Worm (Caenorhabditis elegans): ENCODE measurements around the gene acr-5.

The acr-5 gene

DNA sequence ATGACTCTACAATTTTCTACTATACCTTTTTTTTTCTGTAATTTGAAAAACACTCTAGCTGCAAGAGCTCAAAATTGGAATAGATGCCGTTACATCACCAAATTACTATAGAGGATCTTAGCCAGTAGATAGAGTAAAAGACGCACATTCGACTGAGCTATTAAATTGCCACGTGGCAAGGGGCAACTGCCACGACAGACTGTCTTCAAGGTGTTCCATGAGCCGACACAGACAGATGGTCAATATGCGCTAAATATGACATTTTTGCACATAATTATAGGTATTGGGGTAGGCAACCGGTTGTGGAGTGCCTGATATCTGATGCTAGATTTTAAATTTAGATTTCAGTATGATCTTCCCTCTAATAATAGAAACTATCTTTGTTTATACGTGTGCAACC lies 35.1 kb downstream of the acr-5 start:
- TF ChIP-seq cebp-1 (GFP tag; IDR thresholded peaks at IDR 0.05) (no peak), cebp-1 (tag; optimal IDR thresholded peaks at IDR 0.05) (no peak), hlh-12 (tag; optimal IDR thresholded peaks at IDR 0.05) (no peak), tbx-9 (tag; optimal IDR thresholded peaks at IDR 0.05; ENCODE audit: borderline replicate concordance) (no peak), snpc-4 (GFP tag; optimal IDR thresholded peaks at IDR 0.05) (no peak), snpc-4 (tag; optimal IDR thresholded peaks at IDR 0.05) (no peak), dpl-1 (GFP tag; optimal IDR thresholded peaks at IDR 0.05) (no peak), nhr-27 (tag; optimal IDR thresholded peaks at IDR 0.05) (no peak), rcor-1 (GFP tag; IDR thresholded peaks at IDR 0.05) (no peak), ceh-91 (GFP tag; IDR thresholded peaks at IDR 0.05) (no peak), chd-7 (tag; optimal IDR thresholded peaks at IDR 0.05) (no peak), C06A6.2 (GFP tag; conservative IDR thresholded peaks at IDR 0.05) (no peak), F33H1.4 (GFP tag; IDR thresholded peaks at IDR 0.05) (no peak), aptf-2 (GFP tag; conservative IDR thresholded peaks at IDR 0.05) (no peak), ztf-18 (tag; optimal IDR thresholded peaks at IDR 0.05) (no peak)

DNA sequence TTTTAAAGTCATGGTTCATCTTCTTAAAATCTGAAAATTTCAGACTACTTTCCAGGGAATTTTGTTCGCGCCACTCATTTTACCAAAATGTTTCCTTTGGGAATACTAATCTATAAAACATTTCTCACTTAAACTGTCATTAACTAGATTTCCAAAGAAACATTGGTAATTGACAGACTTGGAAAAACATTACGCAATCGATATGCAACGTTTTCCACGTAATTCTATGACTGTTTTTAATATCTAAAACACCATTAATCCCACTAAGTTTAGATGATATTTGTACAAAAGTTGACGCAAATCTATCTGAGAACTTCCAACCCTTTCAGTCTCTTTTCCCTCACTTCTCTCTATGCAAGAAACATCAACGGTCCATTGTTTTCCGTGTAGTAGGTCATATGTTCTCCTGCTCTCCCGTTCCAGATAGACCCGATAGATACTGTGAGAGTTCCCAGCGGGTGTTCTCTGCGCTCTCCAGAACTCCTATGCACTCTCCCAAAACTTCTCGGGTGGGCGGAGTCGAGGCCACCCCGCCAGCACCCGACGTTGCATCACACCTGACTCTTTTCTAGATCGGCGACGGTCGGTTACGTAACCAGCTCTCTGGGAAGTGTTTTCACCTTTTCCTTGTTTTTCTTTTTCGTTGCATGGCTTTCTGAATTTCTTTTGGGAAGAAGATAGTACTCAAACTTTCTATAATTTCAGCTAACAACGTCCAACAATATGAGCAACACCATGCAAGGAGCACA lies 36.1 kb downstream of the acr-5 start, which contains the start of gene zip-8:
zip-8 (plus strand) TSS at position 700 of the 749 bp plus-strand sequence.
- TF ChIP-seq aptf-3 (GFP tag; IDR thresholded peaks at IDR 0.05) (no peak), T07F8.4 (tag; optimal IDR thresholded peaks at IDR 0.05) (no peak), snpc-1.3 (tag; optimal IDR thresholded peaks at IDR 0.05; ENCODE audit: insufficient read depth) (no peak), Y53F4B.3 (GFP tag; IDR thresholded peaks at IDR 0.05) (no peak), die-1 (tag; optimal IDR thresholded peaks at IDR 0.05) (no peak), hmg-20 (GFP tag; IDR thresholded peaks at IDR 0.05) (no peak), nhr-120 (GFP tag; IDR thresholded peaks at IDR 0.05) (no peak), him-1 (tag; optimal IDR thresholded peaks at IDR 0.05) (no peak), rpc-1 (optimal IDR thresholded peaks at IDR 0.05) (no peak), rpc-1 (tag; optimal IDR thresholded peaks at IDR 0.05) (no peak), lin-40 (tag; optimal IDR thresholded peaks at IDR 0.05) (no peak), nfya-2 (GFP tag; IDR thresholded peaks at IDR 0.05) (no peak), sea-2 (GFP tag; IDR thresholded peaks at IDR 0.05) (no peak), T26A5.8 (tag; optimal IDR thresholded peaks at IDR 0.05) (no peak), attf-6 (GFP tag; IDR thresholded peaks at IDR 0.05) (no peak), F57A8.1 (GFP tag; optimal IDR thresholded peaks at IDR 0.05) (no peak), madf-8 (GFP tag; conservative IDR thresholded peaks at IDR 0.05) (no peak), atf-7 (tag; optimal IDR thresholded peaks at IDR 0.05) (no peak), gei-17 (GFP tag; optimal IDR thresholded peaks at IDR 0.05) (no peak)

DNA sequence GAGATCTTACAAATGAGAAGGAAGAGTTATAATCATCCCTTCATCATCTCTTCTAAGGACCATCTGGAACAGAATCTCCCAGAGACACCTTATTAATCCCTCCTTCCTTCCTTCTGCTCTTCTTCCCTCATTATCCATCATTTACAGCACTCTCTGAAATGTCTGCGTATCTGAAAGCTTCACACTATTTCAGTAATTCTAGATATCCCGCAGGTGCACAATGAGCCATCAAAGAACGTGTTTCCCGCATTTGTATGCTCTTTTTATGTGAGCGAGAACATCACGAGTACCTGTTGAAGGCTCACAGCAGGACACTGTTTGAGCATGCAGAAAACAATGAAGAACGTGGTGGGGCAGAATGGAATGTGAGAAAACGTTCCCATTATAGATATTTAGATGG lies 38.2 kb downstream of the acr-5 start:
- TF ChIP-seq gei-17 (GFP tag; optimal IDR thresholded peaks at IDR 0.05) = no peak
- TF ChIP-seq ztf-26 (tag; optimal IDR thresholded peaks at IDR 0.05) = no peak
- no peak for TF ChIP-seq egrh-3 (GFP tag; IDR thresholded peaks at IDR 0.05)
- TF ChIP-seq efl-1 (GFP tag; optimal IDR thresholded peaks at IDR 0.05) = no peak
- no peak for TF ChIP-seq akir-1 (GFP tag; optimal IDR thresholded peaks at IDR 0.05)
- TF ChIP-seq atf-7 (tag; optimal IDR thresholded peaks at IDR 0.05) = no peak
- no peak for TF ChIP-seq T07F8.4 (tag; optimal IDR thresholded peaks at IDR 0.05)
- TF ChIP-seq F52B5.7 (tag; optimal IDR thresholded peaks at IDR 0.05) = no peak
- no peak for TF ChIP-seq ztf-25 (GFP tag; IDR thresholded peaks at IDR 0.05)
- no peak for TF ChIP-seq nfya-2 (GFP tag; IDR thresholded peaks at IDR 0.05)
- no peak for TF ChIP-seq mcd-1 (GFP tag; IDR thresholded peaks at IDR 0.05)
- no peak for TF ChIP-seq madf-8 (GFP tag; conservative IDR thresholded peaks at IDR 0.05)
- TF ChIP-seq F49E8.2 (tag; optimal IDR thresholded peaks at IDR 0.05; ENCODE audit: insufficient read depth) = no peak
- no peak for TF ChIP-seq hmg-20 (GFP tag; IDR thresholded peaks at IDR 0.05)
- TF ChIP-seq lin-35 (GFP tag; optimal IDR thresholded peaks at IDR 0.05) = no peak
- no peak for TF ChIP-seq attf-5 (GFP tag; optimal IDR thresholded peaks at IDR 0.05)
- TF ChIP-seq egl-44 (GFP tag; IDR thresholded peaks at IDR 0.05) = no peak
- TF ChIP-seq F10E7.11 (tag; optimal IDR thresholded peaks at IDR 0.05) = no peak
- no peak for TF ChIP-seq nhr-120 (GFP tag; IDR thresholded peaks at IDR 0.05)
- TF ChIP-seq unc-130 (GFP tag; optimal IDR thresholded peaks at IDR 0.05) = no peak
